Fruit fly (Drosophila melanogaster): ENCODE measurements around the gene Gmd.

Gmd gene

dm6 chr2L:5004677-5005463 is 28.0 kb upstream of the Gmd start (continued):
- TF ChIP-seq CG11504 (tag; optimal IDR thresholded peaks at IDR 0.05) (peak; percentile 93), pho (GFP tag; optimal IDR thresholded peaks at IDR 0.05) (peak; percentile 97), CG7556 (GFP tag; optimal IDR thresholded peaks at IDR 0.05) (peak; percentile 96), sim (GFP tag; IDR thresholded peaks at IDR 0.05) (peak; percentile 81), tap (tag; optimal IDR thresholded peaks at IDR 0.05) (peak; percentile 92), aop (GFP tag; IDR thresholded peaks at IDR 0.05) (peak; percentile 84), Hr51 (GFP tag; optimal IDR thresholded peaks at IDR 0.05) (peak; percentile 92 to 93), CG2129 (GFP tag; IDR thresholded peaks at IDR 0.05; ENCODE audit: partially characterized antibody) (no peak), CG9609 (GFP tag; optimal IDR thresholded peaks at IDR 0.05) (peak; percentile 93), fru (optimal IDR thresholded peaks at IDR 0.05) (no peak), CG1024 (GFP tag; IDR thresholded peaks at IDR 0.05) (peak; percentile 87), CG11456 (GFP tag; IDR thresholded peaks at IDR 0.05) (peak; percentile 96), GATAe (GFP tag; conservative IDR thresholded peaks at IDR 0.05) (peak; percentile 70), CG10431 (GFP tag; optimal IDR thresholded peaks at IDR 0.05) (peak; percentile 65), amos (GFP tag; IDR thresholded peaks at IDR 0.05; ENCODE audit: partially characterized antibody) (no peak), gce (GFP tag; IDR thresholded peaks at IDR 0.05) (peak; percentile 95), trh (GFP tag; optimal IDR thresholded peaks at IDR 0.05) (peak; percentile 67), CG2875 (GFP tag; optimal IDR thresholded peaks at IDR 0.05) (peak; percentile 88), CG6854 (GFP tag; optimal IDR thresholded peaks at IDR 0.05) (peak; percentile 94), CG4820 (GFP tag; optimal IDR thresholded peaks at IDR 0.05) (peak; percentile 92), caup (GFP tag; optimal IDR thresholded peaks at IDR 0.05; ENCODE audit: severe bottlenecking) (peak; percentile 97), CG9215 (GFP tag; IDR thresholded peaks at IDR 0.05) (peak; percentile 95), CG2889 (GFP tag; IDR thresholded peaks at IDR 0.05) (peak; percentile 91), crp (GFP tag; optimal IDR thresholded peaks at IDR 0.05) (peak in 1 of 2 experiments; percentile 48), lmd (GFP tag; IDR thresholded peaks at IDR 0.05) (peak; percentile 96), fu2 (GFP tag; optimal IDR thresholded peaks at IDR 0.05) (peak; percentile 95), inv (GFP tag; IDR thresholded peaks at IDR 0.05; ENCODE audit: partially characterized antibody) (no peak), CG32532 (GFP tag; IDR thresholded peaks at IDR 0.05) (peak; percentile 97), CG15601 (tag; optimal IDR thresholded peaks at IDR 0.05) (peak; percentile 88), lilli (GFP tag; optimal IDR thresholded peaks at IDR 0.05) (peak; percentile 97), bsh (GFP tag; optimal IDR thresholded peaks at IDR 0.05) (peak; percentile 61 to 95), Mad (GFP tag; optimal IDR thresholded peaks at IDR 0.05) (peak; percentile 90), CG16813 (GFP tag; IDR thresholded peaks at IDR 0.05; ENCODE audit: partially characterized antibody) (no peak), Dll (GFP tag; IDR thresholded peaks at IDR 0.05; ENCODE audit: partially characterized antibody) (no peak), CG1529 (GFP tag; optimal IDR thresholded peaks at IDR 0.05) (peak; percentile 86), h (optimal IDR thresholded peaks at IDR 0.05) (no peak), hb (GFP tag; IDR thresholded peaks at IDR 0.05; ENCODE audit: partially characterized antibody) (no peak), CG14710 (tag; optimal IDR thresholded peaks at IDR 0.05) (peak; percentile 84), klu (GFP tag; IDR thresholded peaks at IDR 0.05) (peak; percentile 92), CG12071 (GFP tag; optimal IDR thresholded peaks at IDR 0.05) (peak; percentile 93), CG17612 (GFP tag; IDR thresholded peaks at IDR 0.05) (peak; percentile 93), Bdp1 (GFP tag; optimal IDR thresholded peaks at IDR 0.05) (peak; percentile 89), CG8478 (optimal IDR thresholded peaks at IDR 0.05) (no peak), unpg (GFP tag; optimal IDR thresholded peaks at IDR 0.05) (peak; percentile 95), Dip3 (GFP tag; optimal IDR thresholded peaks at IDR 0.05) (peak; percentile 90), so (GFP tag; IDR thresholded peaks at IDR 0.05) (peak; percentile 96), CG17912 (GFP tag; optimal IDR thresholded peaks at IDR 0.05) (peak; percentile 51), Ets97D (GFP tag; optimal IDR thresholded peaks at IDR 0.05) (peak; percentile 82), H2.0 (GFP tag; IDR thresholded peaks at IDR 0.05) (peak; percentile 93), insv (GFP tag; optimal IDR thresholded peaks at IDR 0.05) (peak; percentile 9 to 58)

Data from whole organism, embryonic.